Worm (Caenorhabditis elegans) whole organism, L3 larva: ENCODE results near the gene pgm-1.
"Not testable (repeated sequence)": the region's sequence is repeated elsewhere in the genome, so short reads cannot be mapped to it uniquely, and the experiment has no call there.

Source experiments
- R02D3.7 ChIP-seq: fragments of 150-350 bp; optimal IDR thresholded peaks from 2 replicates; lab custom pipeline; 2014; ENCODE audit warnings: missing biosample characterization, missing genetic modification characterization
- ZK546.5 ChIP-seq: sonication (generic microtip); optimal IDR thresholded peaks from 2 replicates; lab custom pipeline; 2017; ENCODE audit warnings: missing biosample characterization, missing genetic modification characterization
- aly-2 ChIP-seq: fragments of 150-350 bp; optimal IDR thresholded peaks from 2 replicates; lab custom pipeline; 2014; ENCODE audit warnings: missing biosample characterization, missing genetic modification characterization
- ama-1 ChIP-seq: fragments of 150-350 bp; optimal IDR thresholded peaks from 2 replicates; lab custom pipeline; 2018
- ceh-16 ChIP-seq: sonication (generic microtip); optimal IDR thresholded peaks from 2 replicates; lab custom pipeline; 2017; ENCODE audit warnings: missing biosample characterization, missing genetic modification characterization
- ceh-28 ChIP-seq: fragments of 150-350 bp; optimal IDR thresholded peaks from 2 replicates; lab custom pipeline; 2014; ENCODE audit warnings: missing biosample characterization, missing genetic modification reagents, missing genetic modification characterization
- ceh-82 ChIP-seq: fragments of 150-350 bp; optimal IDR thresholded peaks from 2 replicates; lab custom pipeline; 2014; ENCODE audit warnings: missing biosample characterization, missing genetic modification characterization
- ceh-9 ChIP-seq: sonication (generic microtip); optimal IDR thresholded peaks from 2 replicates; lab custom pipeline; 2018; ENCODE audit warnings: missing biosample characterization, missing genetic modification characterization
- egl-27 ChIP-seq: sonication (generic microtip); optimal IDR thresholded peaks from 4 replicates; lab custom pipeline; 2017; ENCODE audit warnings: missing biosample characterization, missing genetic modification reagents, missing genetic modification characterization
- egl-5 ChIP-seq: fragments of 150-350 bp; optimal IDR thresholded peaks from 2 replicates; lab custom pipeline; 2017; ENCODE audit warnings: missing biosample characterization, missing genetic modification reagents, missing genetic modification characterization, inconsistent platforms
- elt-1 ChIP-seq: fragments of 150-350 bp; optimal IDR thresholded peaks from 2 replicates; lab custom pipeline; 2014; ENCODE audit warnings: missing biosample characterization, missing genetic modification characterization
- elt-2 ChIP-seq: sonication (generic microtip); optimal IDR thresholded peaks from 2 replicates; lab custom pipeline; 2016; ENCODE audit warnings: missing genetic modification reagents, mild to moderate bottlenecking, missing genetic modification characterization, missing compliant biosample characterization
- elt-3 ChIP-seq, 3 experiments: fragments of 150-350 bp in 1 of 3; sonication (generic microtip) in 2 of 3; optimal IDR thresholded peaks; 2 replicates in 2 of 3; 4 replicates in 1 of 3; lab custom pipeline; 2014 to 2017; ENCODE audit warnings: missing biosample characterization in 3 of 3, missing genetic modification characterization in 3 of 3
- eor-1 ChIP-seq, 2 experiments: fragments of 150-350 bp; optimal IDR thresholded peaks; 2 replicates each; lab custom pipeline; 2014 to 2018; ENCODE audit warnings: missing biosample characterization in 2 of 2, missing genetic modification characterization in 2 of 2
- fkh-10 ChIP-seq: sonication (generic microtip); optimal IDR thresholded peaks from 2 replicates; lab custom pipeline; 2017; ENCODE audit warnings: missing biosample characterization, missing genetic modification reagents, missing genetic modification characterization
- fkh-2 ChIP-seq: fragments of 150-350 bp; optimal IDR thresholded peaks from 2 replicates; lab custom pipeline; 2014; ENCODE audit warnings: missing biosample characterization, missing genetic modification reagents, missing genetic modification characterization
- fos-1 ChIP-seq: fragments of 150-350 bp; optimal IDR thresholded peaks from 2 replicates; lab custom pipeline; 2014; ENCODE audit warnings: missing biosample characterization, missing genetic modification characterization
- hmg-11 ChIP-seq: sonication (generic microtip); optimal IDR thresholded peaks from 2 replicates; lab custom pipeline; 2016; ENCODE audit warnings: missing genetic modification characterization, missing compliant biosample characterization
- jun-1 ChIP-seq: fragments of 150-350 bp; optimal IDR thresholded peaks from 2 replicates; lab custom pipeline; 2014; ENCODE audit warnings: missing biosample characterization, missing genetic modification reagents, missing genetic modification characterization
- lin-15B ChIP-seq: fragments of 150-350 bp; optimal IDR thresholded peaks from 2 replicates; lab custom pipeline; 2014; ENCODE audit warnings: missing biosample characterization, missing genetic modification characterization
- lin-39 ChIP-seq: fragments of 150-350 bp; optimal IDR thresholded peaks from 2 replicates; lab custom pipeline; 2018; ENCODE audit warnings: missing biosample characterization, missing genetic modification reagents, missing genetic modification characterization
- mdl-1 ChIP-seq: fragments of 150-350 bp; optimal IDR thresholded peaks from 2 replicates; lab custom pipeline; 2014; ENCODE audit warnings: missing biosample characterization, missing genetic modification characterization
- mml-1 ChIP-seq: fragments of 150-350 bp; sonication (generic microtip); optimal IDR thresholded peaks from 3 replicates; lab custom pipeline; 2014; ENCODE audit warnings: missing biosample characterization, missing genetic modification characterization
- nfya-1 ChIP-seq: sonication (generic microtip); optimal IDR thresholded peaks from 2 replicates; lab custom pipeline; 2017; ENCODE audit warnings: missing genetic modification characterization, mild to moderate bottlenecking, missing compliant biosample characterization, antibody characterized with exemption, moderate library complexity; ENCODE audit not compliant: insufficient read depth
- nhr-11 ChIP-seq: fragments of 150-350 bp; optimal IDR thresholded peaks from 2 replicates; lab custom pipeline; 2014; ENCODE audit warnings: missing biosample characterization, missing genetic modification characterization
- nhr-12 ChIP-seq: fragments of 150-350 bp; optimal IDR thresholded peaks from 2 replicates; lab custom pipeline; 2014; ENCODE audit warnings: missing biosample characterization, missing genetic modification characterization
- nhr-23 ChIP-seq: fragments of 150-350 bp; optimal IDR thresholded peaks from 2 replicates; lab custom pipeline; 2014; ENCODE audit warnings: missing biosample characterization, missing genetic modification reagents, missing genetic modification characterization
- nhr-237 ChIP-seq: fragments of 150-350 bp; optimal IDR thresholded peaks from 2 replicates; lab custom pipeline; 2014; ENCODE audit warnings: missing biosample characterization, missing genetic modification characterization
- nhr-25 ChIP-seq: sonication (generic microtip); optimal IDR thresholded peaks from 2 replicates; lab custom pipeline; 2017; ENCODE audit warnings: missing biosample characterization, missing genetic modification characterization
- nhr-28 ChIP-seq: fragments of 150-350 bp; optimal IDR thresholded peaks from 2 replicates; lab custom pipeline; 2014; ENCODE audit warnings: missing biosample characterization, missing genetic modification characterization
- nhr-43 ChIP-seq: sonication (generic microtip); optimal IDR thresholded peaks from 2 replicates; lab custom pipeline; 2016; ENCODE audit warnings: mild to moderate bottlenecking, missing genetic modification characterization, missing compliant biosample characterization; ENCODE audit not compliant: poor library complexity, severe bottlenecking
- nhr-67 ChIP-seq: fragments of 150-350 bp; optimal IDR thresholded peaks from 2 replicates; lab custom pipeline; 2014; ENCODE audit warnings: missing biosample characterization, missing genetic modification characterization
- nhr-76 ChIP-seq: fragments of 150-350 bp; sonication (generic microtip); optimal IDR thresholded peaks from 5 replicates; lab custom pipeline; 2014; ENCODE audit warnings: missing biosample characterization, missing genetic modification characterization
- nhr-77 ChIP-seq: fragments of 150-350 bp; optimal IDR thresholded peaks from 2 replicates; lab custom pipeline; 2014; ENCODE audit warnings: missing biosample characterization, missing genetic modification characterization
- pha-4 ChIP-seq: fragments of 150-350 bp; optimal IDR thresholded peaks from 2 replicates; lab custom pipeline; 2014; ENCODE audit warnings: missing biosample characterization, missing genetic modification reagents, missing genetic modification characterization
- pqm-1 ChIP-seq: fragments of 150-350 bp; optimal IDR thresholded peaks from 2 replicates; lab custom pipeline; 2017; ENCODE audit warnings: missing biosample characterization, missing genetic modification characterization, inconsistent platforms
- sea-2 ChIP-seq: fragments of 150-350 bp; sonication (generic microtip); optimal IDR thresholded peaks from 4 replicates; lab custom pipeline; 2014; ENCODE audit warnings: missing biosample characterization, missing genetic modification reagents, missing genetic modification characterization
- skn-1 ChIP-seq: fragments of 150-350 bp; optimal IDR thresholded peaks from 2 replicates; lab custom pipeline; 2014; ENCODE audit warnings: missing biosample characterization, missing genetic modification characterization
- snpc-4 ChIP-seq: fragments of 150-350 bp; optimal IDR thresholded peaks from 2 replicates; lab custom pipeline; 2014; ENCODE audit warnings: missing biosample characterization, missing genetic modification characterization
- tbx-2 ChIP-seq: sonication (generic microtip); optimal IDR thresholded peaks from 2 replicates; lab custom pipeline; 2016; ENCODE audit warnings: mild to moderate bottlenecking, missing genetic modification characterization, missing compliant biosample characterization
- unc-39 ChIP-seq: sonication (generic microtip); optimal IDR thresholded peaks from 4 replicates; lab custom pipeline; 2017; ENCODE audit warnings: missing biosample characterization, missing genetic modification characterization
- unc-62 ChIP-seq: fragments of 150-350 bp; sonication (generic microtip); optimal IDR thresholded peaks from 4 replicates; lab custom pipeline; 2014; ENCODE audit warnings: missing biosample characterization, missing genetic modification reagents, missing genetic modification characterization
- zag-1 ChIP-seq: fragments of 150-350 bp; optimal IDR thresholded peaks from 2 replicates; lab custom pipeline; 2014; ENCODE audit warnings: missing biosample characterization, missing genetic modification characterization
- ztf-4 ChIP-seq: fragments of 150-350 bp; optimal IDR thresholded peaks from 2 replicates; lab custom pipeline; 2014; ENCODE audit warnings: missing biosample characterization, missing genetic modification characterization

pgm-1 gene

DNA sequence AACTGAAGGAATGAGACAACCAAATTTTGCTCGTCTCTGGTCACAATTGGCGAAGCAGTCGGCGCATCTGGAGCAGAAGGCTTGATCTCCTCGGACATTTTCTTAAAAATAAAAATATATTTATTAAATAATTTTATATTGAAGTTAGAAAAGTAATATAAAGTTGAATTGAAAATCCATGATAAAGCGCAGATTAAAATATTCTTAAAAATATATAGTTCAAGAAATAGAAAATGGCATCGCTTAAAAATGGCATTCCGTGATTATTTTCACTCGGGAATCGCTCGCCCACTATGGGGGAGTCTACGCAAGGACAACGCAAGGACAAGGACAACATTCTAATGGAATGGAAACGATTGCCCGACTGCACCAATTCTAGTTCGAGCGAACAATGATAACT is 14.5 kb downstream of the pgm-1 start, which contains the start of gene sgt-1:
Gene sgt-1 (minus strand): TSS at position 101 of the 400 bp plus-strand sequence.
- not testable (repeated sequence) for TF ChIP-seq ama-1 (lab: Kevin White, UChicago); nhr-25 (tag; lab: Kevin White, UChicago); lin-15B (tag; lab: Kevin White, UChicago)
- TF ChIP-seq, all 47 proteins: peak for 0; not testable (repeated sequence) for 47

DNA sequence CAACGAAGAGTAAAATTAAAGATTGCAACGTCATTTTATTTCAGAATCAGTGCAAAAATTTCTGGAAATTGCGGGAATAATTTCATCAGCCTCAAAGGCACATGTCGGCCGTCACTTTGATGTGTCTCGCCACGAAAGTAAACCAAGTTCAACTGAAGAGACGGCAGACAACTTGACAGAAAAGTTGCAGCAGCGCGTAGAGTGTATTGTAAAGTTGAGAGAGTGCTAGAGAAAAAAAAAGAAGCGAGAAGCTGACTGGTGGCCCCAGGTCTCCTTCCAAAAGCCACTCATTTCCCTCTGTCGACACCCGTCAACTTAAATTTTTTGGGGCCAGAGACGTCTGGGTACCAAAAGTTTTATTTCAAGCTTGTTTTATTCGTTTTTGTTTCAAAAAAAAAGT is 15.0 kb downstream of the pgm-1 start:
- TF ChIP-seq ceh-9 (tag; lab: Kevin White, UChicago): no peak
- TF ChIP-seq aly-2 (tag; lab: Kevin White, UChicago): no peak
- no peak for TF ChIP-seq nhr-77 (tag; lab: Kevin White, UChicago)
- no peak for TF ChIP-seq nhr-67 (tag; lab: Kevin White, UChicago)
- TF ChIP-seq nhr-23 (tag; lab: Kevin White, UChicago): peak; percentile 47
- peak; percentile 56 for TF ChIP-seq jun-1 (tag; lab: Kevin White, UChicago)
- TF ChIP-seq fkh-10 (GFP tag; lab: Kevin White, UChicago): peak; percentile 46
- TF ChIP-seq nhr-12: no peak
- TF ChIP-seq R02D3.7 (tag; lab: Kevin White, UChicago): no peak
- no peak for TF ChIP-seq tbx-2 (tag; lab: Kevin White, UChicago)
- TF ChIP-seq ceh-82 (tag; lab: Kevin White, UChicago): no peak
- TF ChIP-seq nhr-76 (tag; lab: Kevin White, UChicago): no peak
- peak; percentile 36 for TF ChIP-seq ceh-28 (tag; lab: Kevin White, UChicago)
- peak; percentile 83 for TF ChIP-seq hmg-11 (tag; lab: Kevin White, UChicago)
- TF ChIP-seq pha-4: peak; percentile 84
- no peak for TF ChIP-seq zag-1 (tag; lab: Kevin White, UChicago)
- peak; percentile 50 for TF ChIP-seq pqm-1
- TF ChIP-seq unc-39: no peak
- no peak for TF ChIP-seq mdl-1 (tag; lab: Kevin White, UChicago)
- peak; percentile 96 for TF ChIP-seq nfya-1
- TF ChIP-seq nhr-237 (tag; lab: Kevin White, UChicago): no peak
- no peak for TF ChIP-seq eor-1 (tag; optimal IDR thresholded peaks at IDR 0.05; lab: Kevin White, UChicago)
- TF ChIP-seq snpc-4: peak; percentile 77
- TF ChIP-seq sea-2 (GFP tag; lab: Kevin White, UChicago): no peak
- no peak for TF ChIP-seq elt-3 (tag; optimal IDR thresholded peaks at IDR 0.05; lab: Kevin White, UChicago)
- no peak for TF ChIP-seq ceh-16 (tag; lab: Kevin White, UChicago)
- no peak for TF ChIP-seq ztf-4 (tag; lab: Kevin White, UChicago)
- TF ChIP-seq ZK546.5: no peak
- peak; percentile 18 for TF ChIP-seq egl-27
- TF ChIP-seq fkh-2 (tag; lab: Kevin White, UChicago): no peak
- TF ChIP-seq mml-1 (tag; lab: Kevin White, UChicago): no peak
- no peak for TF ChIP-seq elt-1 (tag; lab: Kevin White, UChicago)
- peak; percentile 68 for TF ChIP-seq lin-39
- TF ChIP-seq ama-1 (lab: Kevin White, UChicago): no peak
- peak; percentile 70 for TF ChIP-seq skn-1 (tag; lab: Kevin White, UChicago)
- TF ChIP-seq nhr-43 (tag; lab: Kevin White, UChicago): no peak
- TF ChIP-seq nhr-11: no peak
- TF ChIP-seq elt-2: peak; percentile 68
- TF ChIP-seq nhr-25 (tag; lab: Kevin White, UChicago): peak; percentile 79
- no peak for TF ChIP-seq nhr-28 (tag; lab: Kevin White, UChicago)
- peak; percentile 37 for TF ChIP-seq unc-62
- peak; percentile 87 for TF ChIP-seq lin-15B (tag; lab: Kevin White, UChicago)
- TF ChIP-seq fos-1 (tag; lab: Kevin White, UChicago): no peak
- peak; percentile 78 for TF ChIP-seq egl-5
- TF ChIP-seq, all 47 proteins: peak for 17
